Worm (Caenorhabditis elegans): ENCODE data around the gene T12A7.10.

The T12A7.10 gene

ce11 chrIV:11793170-11793569, 38.3 kb upstream of the T12A7.10 start:
- TF ChIP-seq hmbx-1 (tag; optimal IDR thresholded peaks at IDR 0.05) (no peak), B0310.2 (tag; optimal IDR thresholded peaks at IDR 0.05) (no peak)

ce11 chrIV:11792495-11792894, 37.6 kb upstream of the T12A7.10 start, which contains the start of gene H01G02.3:
TSS of gene H01G02.3 (minus strand) at chrIV:11792595.
- TF ChIP-seq B0310.2 (tag; optimal IDR thresholded peaks at IDR 0.05) (no peak), tbx-37 (GFP tag; conservative IDR thresholded peaks at IDR 0.05) (no peak), ets-7 (tag; optimal IDR thresholded peaks at IDR 0.05) (no peak), aly-1 (tag; optimal IDR thresholded peaks at IDR 0.05) (no peak), hmg-4 (GFP tag; optimal IDR thresholded peaks at IDR 0.05) (no peak), tbx-11 (GFP tag; IDR thresholded peaks at IDR 0.05) (no peak), ceh-36 (tag; optimal IDR thresholded peaks at IDR 0.05) (no peak)

- TF ChIP-seq tbx-11 (GFP tag; IDR thresholded peaks at IDR 0.05) (no peak), ceh-36 (tag; optimal IDR thresholded peaks at IDR 0.05) (no peak)
Observed at ce11 chrIV:11788383-11788963, 33.6 kb upstream of the T12A7.10 start.

ce11 chrIV:11787793-11788192, 32.9 kb upstream of the T12A7.10 start:
- TF ChIP-seq tbx-11 (GFP tag; IDR thresholded peaks at IDR 0.05) (no peak), scrt-1 (GFP tag; IDR thresholded peaks at IDR 0.05) (no peak), B0310.2 (tag; optimal IDR thresholded peaks at IDR 0.05) (no peak), tbx-37 (GFP tag; conservative IDR thresholded peaks at IDR 0.05) (no peak)

ce11 chrIV:11785064-11785840, 30.3 kb upstream of the T12A7.10 start:
- TF ChIP-seq hmg-4 (GFP tag; optimal IDR thresholded peaks at IDR 0.05) (no peak), sea-1 (GFP tag; conservative IDR thresholded peaks at IDR 0.05) (no peak), tbx-11 (GFP tag; IDR thresholded peaks at IDR 0.05) (no peak), aly-1 (tag; optimal IDR thresholded peaks at IDR 0.05) (no peak), ceh-13 (GFP tag; optimal IDR thresholded peaks at IDR 0.05) (no peak), ets-7 (tag; optimal IDR thresholded peaks at IDR 0.05) (no peak), F13C5.2 (tag; optimal IDR thresholded peaks at IDR 0.05) (no peak), ceh-36 (tag; optimal IDR thresholded peaks at IDR 0.05) (no peak), ama-1 (optimal IDR thresholded peaks at IDR 0.05) (no peak), B0310.2 (tag; optimal IDR thresholded peaks at IDR 0.05) (no peak), hmbx-1 (tag; optimal IDR thresholded peaks at IDR 0.05) (no peak), scrt-1 (GFP tag; IDR thresholded peaks at IDR 0.05) (no peak), flt-1 (GFP tag; IDR thresholded peaks at IDR 0.05) (no peak), hnd-1 (tag; optimal IDR thresholded peaks at IDR 0.05) (no peak)

- TF ChIP-seq scrt-1 (GFP tag; IDR thresholded peaks at IDR 0.05): no peak
- TF ChIP-seq ets-7 (tag; optimal IDR thresholded peaks at IDR 0.05): no peak
Observed at ce11 chrIV:11782846-11783245, 27.9 kb upstream of the T12A7.10 start.

ce11 chrIV:11779028-11779427, 24.1 kb upstream of the T12A7.10 start, which contains the start of gene lpr-2:
TSS of gene lpr-2 (plus strand) at chrIV:11779216.
- no peak for TF ChIP-seq hmbx-1 (tag; optimal IDR thresholded peaks at IDR 0.05)
- no peak for TF ChIP-seq flt-1 (GFP tag; IDR thresholded peaks at IDR 0.05)
- no peak for TF ChIP-seq sea-1 (GFP tag; conservative IDR thresholded peaks at IDR 0.05)
- no peak for TF ChIP-seq tbx-37 (GFP tag; conservative IDR thresholded peaks at IDR 0.05)
- TF ChIP-seq hnd-1 (tag; optimal IDR thresholded peaks at IDR 0.05): no peak
- no peak for TF ChIP-seq ceh-13 (GFP tag; optimal IDR thresholded peaks at IDR 0.05)
- no peak for TF ChIP-seq tbx-11 (GFP tag; IDR thresholded peaks at IDR 0.05)
- no peak for TF ChIP-seq B0310.2 (tag; optimal IDR thresholded peaks at IDR 0.05)
- no peak for TF ChIP-seq F13C5.2 (tag; optimal IDR thresholded peaks at IDR 0.05)
- no peak for TF ChIP-seq pes-1 (GFP tag; IDR thresholded peaks at IDR 0.05)

- no peak for TF ChIP-seq sea-1 (GFP tag; conservative IDR thresholded peaks at IDR 0.05)
- TF ChIP-seq hmg-4 (GFP tag; optimal IDR thresholded peaks at IDR 0.05): no peak
- no peak for TF ChIP-seq ets-7 (tag; optimal IDR thresholded peaks at IDR 0.05)
- TF ChIP-seq aly-1 (tag; optimal IDR thresholded peaks at IDR 0.05): no peak
- TF ChIP-seq B0310.2 (tag; optimal IDR thresholded peaks at IDR 0.05): no peak
- no peak for TF ChIP-seq tbx-11 (GFP tag; IDR thresholded peaks at IDR 0.05)
Observed at ce11 chrIV:11776968-11777467, 22.1 kb upstream of the T12A7.10 start.

- TF ChIP-seq tbx-11 (GFP tag; IDR thresholded peaks at IDR 0.05): no peak
- TF ChIP-seq pes-1 (GFP tag; IDR thresholded peaks at IDR 0.05): no peak
- TF ChIP-seq hmg-4 (GFP tag; optimal IDR thresholded peaks at IDR 0.05): no peak
- no peak for TF ChIP-seq tbx-37 (GFP tag; conservative IDR thresholded peaks at IDR 0.05)
- no peak for TF ChIP-seq tra-4 (tag; optimal IDR thresholded peaks at IDR 0.05)
- no peak for TF ChIP-seq sea-1 (GFP tag; conservative IDR thresholded peaks at IDR 0.05)
- TF ChIP-seq flt-1 (GFP tag; IDR thresholded peaks at IDR 0.05): no peak
- no peak for TF ChIP-seq ceh-36 (tag; optimal IDR thresholded peaks at IDR 0.05)
- no peak for TF ChIP-seq B0310.2 (tag; optimal IDR thresholded peaks at IDR 0.05)
- no peak for TF ChIP-seq ama-1 (optimal IDR thresholded peaks at IDR 0.05)
- no peak for TF ChIP-seq hmbx-1 (tag; optimal IDR thresholded peaks at IDR 0.05)
- no peak for TF ChIP-seq ets-7 (tag; optimal IDR thresholded peaks at IDR 0.05)
- no peak for TF ChIP-seq ceh-13 (GFP tag; optimal IDR thresholded peaks at IDR 0.05)
- TF ChIP-seq hnd-1 (tag; optimal IDR thresholded peaks at IDR 0.05): no peak
- no peak for TF ChIP-seq aly-1 (tag; optimal IDR thresholded peaks at IDR 0.05)
- TF ChIP-seq F13C5.2 (tag; optimal IDR thresholded peaks at IDR 0.05): no peak
- no peak for TF ChIP-seq scrt-1 (GFP tag; IDR thresholded peaks at IDR 0.05)
Observed at ce11 chrIV:11773692-11774225, 18.9 kb upstream of the T12A7.10 start, which contains the start of gene lips-5. TSS of gene lips-5 (minus strand) at chrIV:11773742.
